Fruit fly (Drosophila melanogaster) ovary, adult (tissue): ENCODE results near the gene CG14325.

ENCODE experiments used
- CG17801 ChIP-seq: fragments of 200-800 bp; optimal IDR thresholded peaks from 2 replicates; lab custom pipeline; 2019; ENCODE audit warnings: missing biosample characterization, mild to moderate bottlenecking, missing genetic modification characterization, moderate library complexity; ENCODE audit not compliant: partially characterized antibody

Gene CG14325

DNA sequence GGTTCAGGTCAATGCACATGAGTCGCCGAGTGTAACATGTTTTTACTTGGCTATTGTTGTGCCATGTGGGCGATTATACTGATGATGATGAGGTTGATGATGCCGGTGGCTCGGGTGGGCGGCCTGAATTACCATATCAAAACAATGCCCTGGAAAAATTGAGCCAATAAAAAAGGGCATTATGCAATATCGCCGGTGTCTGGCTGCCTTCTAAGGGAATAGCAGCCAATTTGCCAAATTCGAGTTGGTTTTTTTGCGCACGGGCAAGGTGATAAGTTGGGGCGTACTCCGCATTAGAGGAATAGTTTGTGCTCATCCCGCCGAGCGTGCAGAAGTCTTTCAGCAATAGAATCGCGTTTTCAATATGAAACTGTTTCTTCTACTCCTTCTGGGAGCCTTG lies 17.9 kb upstream of the CG14325 start, which contains the start of gene CG14329:
Gene CG14329, plus strand, starts transcription at position 301 of the 400 bp plus-strand sequence.
- no peak for TF ChIP-seq CG17801 (GFP tag; lab: Kevin White, UChicago)

DNA sequence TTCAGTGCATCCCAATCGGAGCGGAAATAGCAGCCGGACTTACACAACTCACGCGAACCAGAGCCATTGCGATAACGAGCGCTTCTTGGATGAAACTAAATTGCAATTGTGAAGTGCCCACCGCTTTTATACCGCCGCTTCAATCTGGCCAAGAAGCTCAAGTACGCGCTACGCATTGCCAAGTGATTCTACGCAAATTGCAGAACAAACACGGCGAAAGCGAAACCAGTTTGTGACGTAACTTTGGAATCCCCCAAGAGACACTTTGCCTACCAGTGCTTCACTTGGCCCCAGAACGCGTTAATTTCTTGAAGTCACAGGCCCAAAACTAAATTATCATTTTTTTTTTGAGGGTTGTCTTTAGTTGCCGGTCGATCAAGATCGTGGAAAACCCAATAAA lies 15.5 kb upstream of the CG14325 start, which contains the start of gene Edg91:
Gene Edg91, minus strand, starts transcription at position 101 of the 400 bp plus-strand sequence.
- TF ChIP-seq CG17801 (GFP tag; lab: Kevin White, UChicago), result no peak

DNA sequence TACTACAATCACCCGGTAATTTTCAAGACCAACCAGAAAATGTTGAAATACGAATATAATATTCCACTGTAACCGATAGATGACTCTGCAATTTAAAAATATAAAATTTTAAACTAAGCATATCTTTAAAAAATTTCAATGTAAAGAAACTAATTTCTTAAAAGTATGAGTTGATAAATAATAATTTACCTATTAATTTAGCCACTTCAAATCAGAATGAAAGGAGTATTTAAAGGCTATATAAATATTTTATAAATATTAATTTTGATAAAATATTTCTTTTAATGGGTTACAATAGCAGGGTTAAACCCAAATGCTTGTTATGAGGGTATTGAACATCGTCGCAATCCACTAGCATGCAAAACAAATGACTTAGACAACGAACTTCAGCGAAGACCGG lies 15.1 kb upstream of the CG14325 start:
- no peak for TF ChIP-seq CG17801 (GFP tag; lab: Kevin White, UChicago)

DNA sequence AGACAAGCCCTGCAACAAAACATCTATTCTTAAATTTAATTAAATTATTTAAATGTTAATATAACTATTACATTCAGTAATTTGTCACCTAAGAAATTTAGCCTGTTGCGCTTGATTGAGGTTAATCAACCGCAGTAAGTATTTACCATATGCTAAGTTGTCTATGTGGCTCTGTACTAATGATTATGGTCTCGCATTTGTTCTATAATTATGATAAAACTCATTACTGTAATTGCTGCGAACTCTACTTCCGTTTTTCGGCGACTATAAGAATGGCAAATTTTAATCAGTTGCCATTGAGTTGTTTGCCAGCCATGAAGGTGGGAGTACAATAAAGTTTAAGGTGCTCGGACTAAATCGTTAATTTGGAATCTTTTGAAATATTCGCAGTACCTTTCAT lies 14.3 kb upstream of the CG14325 start, which contains the start of gene CG34281:
Gene CG34281, plus strand, starts transcription at position 301 of the 400 bp plus-strand sequence.
- no peak for TF ChIP-seq CG17801 (GFP tag; lab: Kevin White, UChicago)

DNA sequence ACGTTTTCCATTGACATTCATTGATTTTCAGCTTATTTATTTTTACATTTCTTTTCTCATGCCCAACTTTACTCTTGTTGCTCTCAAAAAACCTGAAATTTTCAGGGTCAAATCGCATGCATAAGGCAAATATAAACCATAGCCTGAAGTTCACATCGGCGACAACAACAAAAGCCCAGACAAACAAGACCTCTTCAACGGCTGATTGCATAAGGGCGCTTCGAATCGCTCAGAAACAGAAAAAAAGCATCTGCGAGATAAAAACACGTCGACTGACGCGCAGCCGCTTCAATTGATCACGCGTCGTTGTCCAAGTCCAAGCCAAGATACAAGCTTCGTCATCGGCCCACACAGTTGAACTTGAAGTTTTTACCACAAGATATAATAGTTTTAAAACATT lies 13.4 kb upstream of the CG14325 start, which contains the start of gene CG14327:
Gene CG14327, plus strand, starts transcription at position 161 of the 400 bp plus-strand sequence.
- TF ChIP-seq CG17801 (GFP tag; lab: Kevin White, UChicago), result no peak

DNA sequence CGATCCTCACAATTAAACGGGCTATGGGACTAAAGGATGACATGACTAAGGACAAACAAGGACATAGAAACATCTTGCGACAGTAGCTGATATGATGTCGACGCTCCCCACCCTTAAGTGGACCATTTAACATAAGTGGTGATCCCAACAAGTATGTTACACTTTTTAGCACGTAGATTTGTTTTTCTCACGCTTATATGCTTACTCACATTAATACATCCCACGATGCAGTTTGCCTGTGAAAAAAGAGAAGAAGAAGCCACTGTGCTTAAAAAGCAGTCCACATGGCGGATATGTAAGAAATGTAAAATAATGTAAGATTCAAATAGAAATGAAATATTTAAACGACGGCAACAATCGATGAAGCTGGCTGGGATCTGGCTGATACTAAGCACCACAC lies 11.9 kb upstream of the CG14325 start:
- TF ChIP-seq CG17801 (GFP tag; lab: Kevin White, UChicago), result no peak

DNA sequence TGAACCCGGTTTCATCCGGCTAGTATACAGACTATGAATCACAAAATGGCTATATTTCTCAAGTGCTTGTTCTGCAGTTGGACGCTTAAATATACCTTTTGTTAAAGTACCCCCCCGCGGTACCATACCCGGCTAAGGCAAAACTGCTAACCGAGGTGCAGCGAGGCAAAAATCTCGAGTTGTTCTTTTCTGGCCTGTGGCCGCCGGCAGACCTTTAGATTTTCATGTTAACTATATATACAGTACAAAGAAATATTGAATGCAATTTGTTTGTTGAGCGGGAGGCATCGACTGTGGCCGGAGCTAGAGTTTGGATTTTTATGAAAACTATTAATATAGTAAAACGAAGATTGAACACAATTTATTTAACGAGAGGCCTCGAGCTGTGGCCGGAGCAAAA lies 11.2 kb upstream of the CG14325 start:
- TF ChIP-seq CG17801 (GFP tag; lab: Kevin White, UChicago), result no peak

DNA sequence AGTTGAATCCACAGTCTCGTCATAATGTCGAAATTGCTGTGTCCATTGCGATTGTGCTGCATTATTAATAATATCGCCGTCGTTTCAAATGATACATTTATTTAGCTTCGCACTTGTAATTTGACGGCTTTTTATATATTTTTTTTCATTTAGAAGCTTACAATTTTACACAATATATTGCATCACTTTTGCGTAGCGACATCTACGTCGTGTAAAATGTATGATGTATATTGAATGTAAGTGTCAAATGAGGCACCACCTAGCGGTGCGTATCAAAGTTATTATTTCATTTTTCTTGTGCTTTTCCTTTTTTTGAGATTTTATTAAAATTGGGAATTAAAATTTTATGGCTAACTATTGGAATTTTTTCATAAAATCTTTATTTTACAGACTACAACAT lies 10.4 kb upstream of the CG14325 start:
- no peak for TF ChIP-seq CG17801 (GFP tag; lab: Kevin White, UChicago)

DNA sequence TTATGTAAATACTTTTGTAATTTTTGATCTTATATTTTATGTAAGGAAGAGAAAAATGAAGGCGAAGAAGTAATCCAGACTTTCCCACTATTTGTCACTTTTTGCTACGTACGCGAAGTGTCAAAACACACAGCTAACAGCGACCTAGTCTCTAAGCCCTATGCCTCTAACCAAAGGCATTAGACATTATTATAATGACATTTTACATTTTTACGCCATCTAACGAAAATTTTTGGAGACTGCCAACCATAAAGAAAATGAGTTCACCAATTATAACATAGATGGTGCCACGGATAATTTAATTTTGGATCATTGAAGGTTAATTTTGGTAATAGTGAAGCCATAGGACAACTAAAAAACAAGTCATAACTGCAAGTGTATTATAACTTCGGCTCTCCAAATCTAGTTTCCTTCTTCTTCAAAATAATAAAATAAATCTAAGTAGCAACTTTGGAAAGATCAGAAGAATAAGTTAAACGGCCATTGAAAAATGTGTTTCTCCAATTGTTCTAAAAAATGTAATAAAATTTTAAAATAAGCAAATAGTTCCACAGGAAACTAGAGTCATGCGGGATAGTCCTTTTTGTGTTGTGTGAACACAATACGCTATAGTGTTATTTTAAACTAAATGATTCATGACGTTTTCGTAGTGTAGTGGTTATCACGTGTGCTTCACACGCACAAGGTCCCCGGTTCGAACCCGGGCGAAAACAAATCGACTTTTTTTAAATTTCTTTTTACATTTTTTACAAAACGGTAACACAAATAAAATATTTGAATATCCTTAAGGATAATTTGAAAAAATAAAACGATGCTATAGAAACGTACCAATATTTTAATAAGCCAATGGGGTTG lies 9.6 kb upstream of the CG14325 start:
- TF ChIP-seq CG17801 (GFP tag; lab: Kevin White, UChicago), result no peak

DNA sequence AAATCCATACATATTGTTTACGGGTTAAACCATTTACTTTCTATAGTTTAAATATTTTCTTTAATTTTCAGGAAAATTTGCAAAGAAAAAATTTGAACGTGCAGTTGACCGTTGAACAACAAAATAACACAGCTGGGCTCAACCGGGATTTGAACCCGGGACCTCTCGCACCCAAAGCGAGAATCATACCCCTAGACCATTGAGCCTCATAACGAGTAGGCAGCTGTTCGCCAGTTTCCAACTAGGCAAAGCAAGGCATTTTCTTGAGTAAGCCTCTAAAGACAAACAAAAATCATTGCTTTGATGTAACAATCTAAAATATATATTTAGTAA lies 9.0 kb upstream of the CG14325 start:
- no peak for TF ChIP-seq CG17801 (GFP tag; lab: Kevin White, UChicago)

DNA sequence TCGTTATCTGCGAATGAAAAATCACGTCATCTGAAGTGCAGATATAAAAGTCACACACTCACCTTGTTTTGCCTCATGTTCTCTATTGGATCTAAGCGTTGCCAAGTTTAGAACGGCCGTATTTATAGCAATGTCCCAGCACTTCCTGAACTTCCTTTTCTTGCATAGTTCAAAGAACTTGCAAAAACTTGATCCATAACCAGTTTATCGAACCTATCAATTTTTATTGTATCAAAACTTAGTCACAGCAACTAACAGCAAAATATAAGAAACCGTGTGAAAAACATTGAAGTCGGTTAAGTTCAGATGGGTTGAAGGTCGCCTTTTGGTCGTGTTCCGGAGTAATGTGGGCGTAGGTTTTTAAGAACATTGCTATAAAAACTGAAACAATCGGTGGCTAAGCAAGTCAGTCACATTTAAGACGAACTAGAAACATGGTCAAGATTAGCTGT lies 8.2 kb upstream of the CG14325 start, which contains the start of the genes CG14324 and CG14326:
Gene CG14324, minus strand, starts transcription at position 101 of the 452 bp plus-strand sequence.
Gene CG14326, plus strand, starts transcription at position 402 of the 452 bp plus-strand sequence.
- TF ChIP-seq CG17801 (GFP tag; lab: Kevin White, UChicago), result no peak

DNA sequence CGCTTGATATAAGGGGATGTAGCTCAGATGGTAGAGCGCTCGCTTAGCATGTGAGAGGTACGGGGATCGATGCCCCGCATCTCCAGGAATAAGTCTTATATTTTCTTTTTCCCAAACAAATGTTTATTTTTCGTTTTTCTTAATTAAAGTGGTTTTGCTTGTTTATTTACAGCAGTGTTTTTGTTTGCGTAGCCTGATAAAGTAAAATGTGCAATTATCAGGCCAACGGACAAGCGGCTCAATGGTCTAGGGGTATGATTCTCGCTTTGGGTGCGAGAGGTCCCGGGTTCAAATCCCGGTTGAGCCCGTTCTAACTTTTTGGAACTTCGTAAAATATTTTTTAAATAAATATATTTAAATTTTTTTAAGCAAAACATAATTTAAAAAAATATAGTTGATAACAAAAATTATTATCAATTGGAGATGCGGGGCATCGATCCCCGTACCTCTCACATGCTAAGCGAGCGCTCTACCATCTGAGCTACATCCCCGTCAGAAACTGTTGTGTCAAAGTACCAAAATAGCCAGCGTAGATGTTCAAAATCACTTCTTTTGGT lies 7.1 kb upstream of the CG14325 start:
- peak; percentile 95 for TF ChIP-seq CG17801 (GFP tag; lab: Kevin White, UChicago)

DNA sequence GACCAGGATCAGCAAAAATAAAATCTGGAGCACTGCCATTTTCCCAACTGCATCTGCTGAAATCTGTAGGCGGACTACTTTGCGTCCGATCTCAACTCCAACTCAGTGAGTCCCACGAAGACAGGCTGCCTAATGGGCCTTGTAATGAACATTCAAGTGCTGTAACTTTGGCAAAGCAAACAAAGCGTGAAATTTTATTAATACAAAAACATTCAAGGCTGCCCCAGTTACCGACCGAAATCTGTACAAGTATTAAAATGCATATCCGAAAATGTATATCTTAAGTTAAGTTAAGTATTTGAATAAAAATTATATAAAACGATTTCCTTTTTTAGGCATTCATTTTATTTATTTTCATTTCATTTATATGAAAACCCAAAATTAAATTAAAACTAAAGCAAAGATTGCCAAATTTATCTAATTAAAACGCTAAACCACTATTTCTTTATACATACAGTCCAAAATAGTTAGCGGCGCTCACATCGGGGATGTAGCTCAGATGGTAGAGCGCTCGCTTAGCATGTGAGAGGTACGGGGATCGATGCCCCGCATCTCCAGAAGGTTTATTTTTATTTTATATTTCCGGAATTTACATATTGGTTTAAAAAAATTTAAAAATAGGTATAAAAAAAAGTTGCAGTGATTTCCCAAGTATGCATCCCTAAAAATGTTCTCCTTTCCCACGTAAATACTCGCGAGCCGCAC lies 4.7 kb upstream of the CG14325 start, which contains the start of gene CG14323:
Gene CG14323, minus strand, starts transcription at position 51 of the 705 bp plus-strand sequence.
- no peak for TF ChIP-seq CG17801 (GFP tag; lab: Kevin White, UChicago)

DNA sequence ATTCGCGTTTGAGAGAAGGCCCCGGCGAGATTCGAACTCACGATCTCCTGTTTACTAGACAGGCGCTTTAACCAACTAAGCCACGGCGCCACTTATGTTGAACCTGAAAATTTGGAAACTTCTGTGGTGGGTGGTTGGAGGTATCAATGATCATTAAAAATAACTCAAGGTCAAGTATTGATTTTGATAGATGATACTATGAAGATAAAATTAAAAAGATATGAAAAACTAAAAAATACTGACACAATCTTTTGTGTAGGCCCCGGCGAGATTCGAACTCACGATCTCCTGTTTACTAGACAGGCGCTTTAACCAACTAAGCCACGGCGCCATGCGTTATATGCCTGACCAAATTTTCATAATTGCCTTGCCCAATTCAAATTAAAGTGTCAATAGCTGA lies 2.4 kb upstream of the CG14325 start:
- peak; percentile 33 for TF ChIP-seq CG17801 (GFP tag; lab: Kevin White, UChicago)

DNA sequence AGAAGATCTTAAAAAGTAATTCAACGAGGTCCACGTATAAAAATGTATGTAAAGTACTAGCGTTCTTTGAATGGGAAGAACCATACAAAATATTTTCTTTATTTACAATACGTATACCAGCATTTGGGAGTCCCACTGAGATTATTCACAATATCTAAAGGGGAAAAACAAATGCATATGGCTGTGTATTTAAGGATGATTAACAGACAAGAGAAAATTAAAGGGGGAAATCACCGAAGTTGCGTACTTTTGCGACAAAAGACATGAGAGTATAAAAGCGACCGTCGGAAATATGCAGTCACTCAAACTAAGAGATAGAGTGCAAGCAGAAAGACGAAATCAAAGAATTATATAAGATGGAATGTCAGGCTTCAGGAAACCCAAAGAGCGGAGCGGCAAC lies 2.0 kb upstream of the CG14325 start, which contains the start of gene AttD:
Gene AttD, plus strand, starts transcription at position 301 of the 400 bp plus-strand sequence.
- no peak for TF ChIP-seq CG17801 (GFP tag; lab: Kevin White, UChicago)
